Worm (Caenorhabditis elegans) whole organism, early embryonic: ENCODE results near the gene lron-2.

Experiments used
- B0310.2 ChIP-seq: sonication (generic microtip); optimal IDR thresholded peaks from 2 replicates; lab custom pipeline; 2016; ENCODE audit warnings: mild to moderate bottlenecking, missing genetic modification characterization, missing compliant biosample characterization
- F13C5.2 ChIP-seq: sonication (generic microtip); optimal IDR thresholded peaks from 2 replicates; lab custom pipeline; 2017; ENCODE audit warnings: mild to moderate bottlenecking, missing genetic modification characterization, inconsistent platforms, missing compliant biosample characterization
- aly-1 ChIP-seq: sonication (generic microtip); optimal IDR thresholded peaks from 2 replicates; lab custom pipeline; 2016; ENCODE audit warnings: missing genetic modification characterization, missing compliant biosample characterization
- ama-1 ChIP-seq: fragments of 150-350 bp; optimal IDR thresholded peaks from 2 replicates; lab custom pipeline; 2014
- ceh-13 ChIP-seq: fragments of 200-800 bp; sonication (Bioruptor generic); optimal IDR thresholded peaks from 2 replicates; lab custom pipeline; 2018; ENCODE audit warnings: mild to moderate bottlenecking, missing genetic modification characterization, missing compliant biosample characterization
- ets-7 ChIP-seq: sonication (generic microtip); optimal IDR thresholded peaks from 2 replicates; lab custom pipeline; 2016; ENCODE audit warnings: missing genotype, missing genetic modification characterization, missing compliant biosample characterization
- hmbx-1 ChIP-seq: sonication (generic microtip); optimal IDR thresholded peaks from 2 replicates; lab custom pipeline; 2016; ENCODE audit warnings: mild to moderate bottlenecking, missing genetic modification characterization, missing compliant biosample characterization
- tbx-37 ChIP-seq: fragments of 200-800 bp; sonication (Bioruptor generic); conservative IDR thresholded peaks from 2 replicates; pipeline ENCODE4 v1.3.6; 2022; ENCODE audit warnings: missing genetic modification reagents, missing genetic modification characterization, missing compliant biosample characterization
- tra-4 ChIP-seq: sonication (generic microtip); optimal IDR thresholded peaks from 2 replicates; lab custom pipeline; 2017; ENCODE audit warnings: missing genetic modification characterization, missing compliant biosample characterization

ce11 chrV:9318046-9318445 lies 30.7 kb upstream of the lron-2 start, which contains the start of gene kvs-3:
- no peak for TF ChIP-seq ama-1
- TF ChIP-seq tra-4: no peak
- no peak for TF ChIP-seq ceh-13 (GFP tag; lab: Kevin White, UChicago)
- no peak for TF ChIP-seq B0310.2 (tag; lab: Kevin White, UChicago)
- TF ChIP-seq aly-1 (tag; lab: Kevin White, UChicago): no peak
- TF ChIP-seq tbx-37 (GFP tag; lab: Robert Waterston, UW): no peak; the same call in 1 of the 2 replicates
- TF ChIP-seq F13C5.2 (tag; lab: Kevin White, UChicago): no peak
- no peak for TF ChIP-seq hmbx-1 (tag; lab: Kevin White, UChicago)
- TF ChIP-seq ets-7 (tag; lab: Kevin White, UChicago): no peak
